Worm (Caenorhabditis elegans): ENCODE measurements around the gene T28A8.4.
"Not testable (repeated sequence)": the region's sequence is repeated elsewhere in the genome, so short reads cannot be mapped to it uniquely, and the experiment has no call there.

- not testable (repeated sequence) for TF ChIP-seq lin-39 (tag; optimal IDR thresholded peaks at IDR 0.05); snpc-4 (tag; optimal IDR thresholded peaks at IDR 0.05); lin-13 (GFP tag; optimal IDR thresholded peaks at IDR 0.05); ZK546.5 (tag; optimal IDR thresholded peaks at IDR 0.05); crh-2 (tag; optimal IDR thresholded peaks at IDR 0.05); ceh-82 (tag; optimal IDR thresholded peaks at IDR 0.05); ama-1 (optimal IDR thresholded peaks at IDR 0.05); aly-2 (tag; optimal IDR thresholded peaks at IDR 0.05); alr-1 (tag; optimal IDR thresholded peaks at IDR 0.05); nhr-77 (tag; optimal IDR thresholded peaks at IDR 0.05); fos-1 (tag; optimal IDR thresholded peaks at IDR 0.05); blmp-1 (tag; optimal IDR thresholded peaks at IDR 0.05; ENCODE audit: insufficient read depth); nhr-25 (tag; optimal IDR thresholded peaks at IDR 0.05); zag-1 (tag; optimal IDR thresholded peaks at IDR 0.05)
Observed at ce11 chrIII:13498899-13499298, 4.6 kb upstream of the T28A8.4 start, which contains the start of gene T28A8.6.
